Worm (Caenorhabditis elegans) whole organism, L4 larva: ENCODE measurements around the gene fbxa-60.
A peak's percentile ranks its signal among the peaks of the same experiment; 100 is the strongest.
"Not testable (repeated sequence)": the region's sequence is repeated elsewhere in the genome, so short reads cannot be mapped to it uniquely, and the experiment has no call there.

Experiments used
- F10B5.3 ChIP-seq: sonication (generic microtip); optimal IDR thresholded peaks from 2 replicates; lab custom pipeline; 2016; ENCODE audit warnings: mild to moderate bottlenecking, missing genetic modification characterization, missing compliant biosample characterization
- F44E2.7 ChIP-seq: fragments of 200-800 bp; sonication (Bioruptor generic); IDR thresholded peaks from 2 replicates; pipeline ENCODE4 v2.1.2; 2022; ENCODE audit warnings: missing genetic modification characterization, missing compliant biosample characterization
- F49E8.2 ChIP-seq: sonication (generic microtip); optimal IDR thresholded peaks from 2 replicates; lab custom pipeline; 2016; ENCODE audit warnings: missing compliant biosample characterization, mild to moderate bottlenecking, missing genetic modification characterization, borderline replicate concordance
- T20F7.1 ChIP-seq: fragments of 200-800 bp; sonication (Bioruptor generic); optimal IDR thresholded peaks from 2 replicates; lab custom pipeline; 2018; ENCODE audit warnings: mild to moderate bottlenecking, missing genetic modification characterization, missing compliant biosample characterization
- Y105C5A.15 ChIP-seq: fragments of 200-800 bp; sonication (Bioruptor generic); IDR thresholded peaks from 2 replicates; pipeline ENCODE4 v1.3.6; 2022; ENCODE audit warnings: missing genetic modification characterization, missing compliant biosample characterization
- ZK337.2 ChIP-seq: fragments of 200-800 bp; sonication (Bioruptor generic); IDR thresholded peaks from 2 replicates; pipeline ENCODE4 v1.3.6; 2022; ENCODE audit warnings: missing genetic modification reagents, missing genetic modification characterization, missing compliant biosample characterization
- ZK546.5 ChIP-seq, 2 experiments: sonication (generic microtip); optimal IDR thresholded peaks; 2 replicates each; lab custom pipeline; 2017; ENCODE audit warnings: missing biosample characterization in 2 of 2, missing genetic modification characterization in 2 of 2
- ceh-20 ChIP-seq: fragments of 200-800 bp; sonication (Bioruptor generic); IDR thresholded peaks from 2 replicates; pipeline ENCODE4 v1.3.6; 2022; ENCODE audit warnings: missing genetic modification reagents, missing genetic modification characterization, missing compliant biosample characterization
- ceh-28 ChIP-seq: fragments of 150-350 bp; optimal IDR thresholded peaks from 2 replicates; lab custom pipeline; 2014; ENCODE audit warnings: missing biosample characterization, missing genetic modification reagents, missing genetic modification characterization
- ceh-62 ChIP-seq: sonication (generic microtip); optimal IDR thresholded peaks from 2 replicates; lab custom pipeline; 2017; ENCODE audit warnings: missing biosample characterization, missing genetic modification characterization
- cey-2 ChIP-seq: sonication (generic microtip); optimal IDR thresholded peaks from 3 replicates; lab custom pipeline; 2017; ENCODE audit warnings: missing genetic modification characterization, mild to moderate bottlenecking, missing compliant biosample characterization, antibody characterized with exemption, borderline replicate concordance; ENCODE audit not compliant: insufficient read depth
- daf-16 ChIP-seq, 3 experiments: sonication (generic microtip); optimal IDR thresholded peaks; 2 replicates each; lab custom pipeline; 2016 to 2017; ENCODE audit warnings: missing genetic modification characterization in 3 of 3, missing genetic modification reagents in 3 of 3, mild to moderate bottlenecking in 2 of 3, missing compliant biosample characterization in 2 of 3, missing biosample characterization in 1 of 3, moderate library complexity in 1 of 3
- dmd-6 ChIP-seq: fragments of 200-800 bp; sonication (Bioruptor generic); IDR thresholded peaks from 2 replicates; pipeline ENCODE4 v1.3.6; 2022; ENCODE audit warnings: missing genetic modification reagents, missing genetic modification characterization, missing compliant biosample characterization
- dmd-8 ChIP-seq: fragments of 200-800 bp; sonication (Bioruptor generic); IDR thresholded peaks from 2 replicates; pipeline ENCODE4 v1.3.6; 2022; ENCODE audit warnings: missing genetic modification characterization, missing compliant biosample characterization
- dpl-1 ChIP-seq: fragments of 150-350 bp; optimal IDR thresholded peaks from 2 replicates; lab custom pipeline; 2014; ENCODE audit warnings: missing biosample characterization, missing genetic modification reagents, missing genetic modification characterization
- duxl-1 ChIP-seq: sonication (generic microtip); optimal IDR thresholded peaks from 2 replicates; lab custom pipeline; 2016; ENCODE audit warnings: mild to moderate bottlenecking, missing genetic modification characterization, moderate library complexity, missing compliant biosample characterization; ENCODE audit not compliant: poor library complexity
- dve-1 ChIP-seq: sonication (generic microtip); optimal IDR thresholded peaks from 2 replicates; lab custom pipeline; 2017; ENCODE audit warnings: antibody characterized with exemption, mild to moderate bottlenecking, missing genetic modification characterization, missing compliant biosample characterization; ENCODE audit not compliant: insufficient read depth
- fkh-10 ChIP-seq: fragments of 150-350 bp; optimal IDR thresholded peaks from 2 replicates; lab custom pipeline; 2014; ENCODE audit warnings: missing biosample characterization, missing genetic modification reagents, missing genetic modification characterization
- fos-1 ChIP-seq: fragments of 150-350 bp; optimal IDR thresholded peaks from 2 replicates; lab custom pipeline; 2014; ENCODE audit warnings: missing biosample characterization, missing genetic modification characterization
- hlh-11 ChIP-seq: fragments of 200-800 bp; sonication (Bioruptor generic); optimal IDR thresholded peaks from 2 replicates; lab custom pipeline; 2018; ENCODE audit warnings: mild to moderate bottlenecking, missing genetic modification characterization, missing compliant biosample characterization
- lin-13 ChIP-seq: fragments of 150-350 bp; optimal IDR thresholded peaks from 2 replicates; lab custom pipeline; 2014; ENCODE audit warnings: missing biosample characterization, missing genetic modification reagents, missing genetic modification characterization
- lin-15B ChIP-seq: fragments of 150-350 bp; sonication (generic microtip); optimal IDR thresholded peaks from 3 replicates; lab custom pipeline; 2014; ENCODE audit warnings: missing biosample characterization, missing genetic modification characterization
- lin-29 ChIP-seq: fragments of 200-800 bp; sonication (Bioruptor generic); IDR thresholded peaks from 2 replicates; pipeline ENCODE4 v1.3.6; 2022; ENCODE audit warnings: missing genetic modification reagents, missing genetic modification characterization, missing compliant biosample characterization
- lin-38 ChIP-seq: fragments of 200-800 bp; sonication (Bioruptor generic); IDR thresholded peaks from 2 replicates; pipeline ENCODE4 v1.3.6; 2022; ENCODE audit warnings: missing genetic modification reagents, missing genetic modification characterization, missing compliant biosample characterization
- lir-3 ChIP-seq: sonication (generic microtip); optimal IDR thresholded peaks from 2 replicates; lab custom pipeline; 2016; ENCODE audit warnings: mild to moderate bottlenecking, missing genetic modification characterization, missing compliant biosample characterization
- madf-5 ChIP-seq, 2 experiments: fragments of 200-800 bp; sonication (Bioruptor generic); IDR thresholded peaks; 2 replicates each; pipeline ENCODE4 v1.3.6; 2022; ENCODE audit warnings: missing compliant biosample characterization in 2 of 2, missing genetic modification characterization in 2 of 2
- mes-2 ChIP-seq: sonication (generic microtip); optimal IDR thresholded peaks from 2 replicates; lab custom pipeline; 2016; ENCODE audit warnings: missing genotype, mild to moderate bottlenecking, missing genetic modification characterization, missing compliant biosample characterization; ENCODE audit not compliant: poor library complexity, severe bottlenecking
- mxl-3 ChIP-seq: fragments of 200-800 bp; sonication (Bioruptor generic); optimal IDR thresholded peaks from 2 replicates; lab custom pipeline; 2018; ENCODE audit warnings: mild to moderate bottlenecking, missing genetic modification characterization, missing compliant biosample characterization
- nhr-10 ChIP-seq: fragments of 150-350 bp; optimal IDR thresholded peaks from 2 replicates; lab custom pipeline; 2014; ENCODE audit warnings: missing biosample characterization, missing genetic modification characterization
- nhr-102 ChIP-seq: sonication (generic microtip); optimal IDR thresholded peaks from 2 replicates; lab custom pipeline; 2016; ENCODE audit warnings: mild to moderate bottlenecking, missing genetic modification characterization, moderate library complexity, missing compliant biosample characterization
- nhr-28 ChIP-seq: fragments of 150-350 bp; optimal IDR thresholded peaks from 2 replicates; lab custom pipeline; 2014; ENCODE audit warnings: missing biosample characterization, missing genetic modification characterization
- nhr-48 ChIP-seq: sonication (generic microtip); optimal IDR thresholded peaks from 2 replicates; lab custom pipeline; 2016; ENCODE audit warnings: mild to moderate bottlenecking, missing genetic modification characterization, missing compliant biosample characterization
- nhr-76 ChIP-seq: fragments of 150-350 bp; optimal IDR thresholded peaks from 2 replicates; lab custom pipeline; 2014; ENCODE audit warnings: missing biosample characterization, missing genetic modification characterization
- nhr-77 ChIP-seq: fragments of 150-350 bp; optimal IDR thresholded peaks from 2 replicates; lab custom pipeline; 2014; ENCODE audit warnings: missing biosample characterization, missing genetic modification characterization
- pqm-1 ChIP-seq: sonication (generic microtip); optimal IDR thresholded peaks from 2 replicates; lab custom pipeline; 2017; ENCODE audit warnings: missing biosample characterization, missing genetic modification characterization
- set-16 ChIP-seq: fragments of 200-800 bp; sonication (Bioruptor generic); IDR thresholded peaks from 2 replicates; pipeline ENCODE4 v1.3.6; 2022; ENCODE audit warnings: missing genetic modification reagents, missing genetic modification characterization, missing compliant biosample characterization
- snpc-1.2 ChIP-seq: fragments of 200-800 bp; sonication (Bioruptor generic); IDR thresholded peaks from 2 replicates; pipeline ENCODE4 v1.3.6; 2022; ENCODE audit warnings: missing genetic modification reagents, missing genetic modification characterization, missing compliant biosample characterization
- spr-1 ChIP-seq: sonication (generic microtip); optimal IDR thresholded peaks from 2 replicates; lab custom pipeline; 2016; ENCODE audit warnings: mild to moderate bottlenecking, missing genetic modification characterization, missing compliant biosample characterization
- spr-3 ChIP-seq: fragments of 200-800 bp; sonication (Bioruptor generic); optimal IDR thresholded peaks from 2 replicates; lab custom pipeline; 2018; ENCODE audit warnings: mild to moderate bottlenecking, missing genetic modification characterization, missing compliant biosample characterization
- tag-97 ChIP-seq: fragments of 200-800 bp; sonication (Bioruptor generic); IDR thresholded peaks from 2 replicates; pipeline ENCODE4 v1.3.6; 2022; ENCODE audit warnings: missing genetic modification characterization, missing compliant biosample characterization
- tra-1 ChIP-seq: fragments of 200-800 bp; sonication (Bioruptor generic); IDR thresholded peaks from 2 replicates; pipeline ENCODE4 v1.3.6; 2022; ENCODE audit warnings: missing genetic modification reagents, missing genetic modification characterization, missing compliant biosample characterization
- unc-130 ChIP-seq: sonication (generic microtip); optimal IDR thresholded peaks from 2 replicates; lab custom pipeline; 2016; ENCODE audit warnings: missing genetic modification reagents, missing genetic modification characterization, missing compliant biosample characterization
- unc-62 ChIP-seq, 3 experiments: fragments of 150-350 bp in 1 of 3; sonication (generic microtip); optimal IDR thresholded peaks in 2 of 3; peaks in 1 of 3; 1 replicate in 1 of 3; 2 replicates in 2 of 3; lab custom pipeline; 2014 to 2017; ENCODE audit warnings: missing biosample characterization in 3 of 3, missing genetic modification characterization in 3 of 3, missing genetic modification reagents in 3 of 3, missing genotype in 1 of 3
- vab-7 ChIP-seq: fragments of 200-800 bp; sonication (Bioruptor generic); IDR thresholded peaks from 2 replicates; pipeline ENCODE4 v1.3.6; 2022; ENCODE audit warnings: missing genetic modification reagents, missing genetic modification characterization, missing compliant biosample characterization
- zip-11 ChIP-seq: fragments of 200-800 bp; sonication (Bioruptor generic); IDR thresholded peaks from 2 replicates; pipeline ENCODE4 v1.3.6; 2022; ENCODE audit warnings: missing genetic modification characterization, missing compliant biosample characterization
- zip-2 ChIP-seq: fragments of 150-350 bp; optimal IDR thresholded peaks from 2 replicates; lab custom pipeline; 2014; ENCODE audit warnings: missing biosample characterization, missing genetic modification characterization

Gene fbxa-60

ce11 chrIII:937961-938360 lies 8.1 kb downstream of the fbxa-60 start, which contains the start of gene fbxa-56:
Gene fbxa-56 (minus strand): TSS chrIII:938061.
- no peak for TF ChIP-seq nhr-102 (tag; lab: Kevin White, UChicago)
- no peak for TF ChIP-seq cey-2
- no peak for TF ChIP-seq F44E2.7 (GFP tag; lab: Robert Waterston, UW)
- TF ChIP-seq mxl-3 = no peak
- TF ChIP-seq nhr-48 (tag; lab: Kevin White, UChicago) = no peak
- no peak for TF ChIP-seq nhr-77
- TF ChIP-seq ceh-62 (tag; lab: Kevin White, UChicago) = no peak
- TF ChIP-seq snpc-1.2 (GFP tag; lab: Robert Waterston, UW) = no peak
- TF ChIP-seq T20F7.1 (GFP tag; lab: Kevin White, UChicago) = no peak

DNA sequence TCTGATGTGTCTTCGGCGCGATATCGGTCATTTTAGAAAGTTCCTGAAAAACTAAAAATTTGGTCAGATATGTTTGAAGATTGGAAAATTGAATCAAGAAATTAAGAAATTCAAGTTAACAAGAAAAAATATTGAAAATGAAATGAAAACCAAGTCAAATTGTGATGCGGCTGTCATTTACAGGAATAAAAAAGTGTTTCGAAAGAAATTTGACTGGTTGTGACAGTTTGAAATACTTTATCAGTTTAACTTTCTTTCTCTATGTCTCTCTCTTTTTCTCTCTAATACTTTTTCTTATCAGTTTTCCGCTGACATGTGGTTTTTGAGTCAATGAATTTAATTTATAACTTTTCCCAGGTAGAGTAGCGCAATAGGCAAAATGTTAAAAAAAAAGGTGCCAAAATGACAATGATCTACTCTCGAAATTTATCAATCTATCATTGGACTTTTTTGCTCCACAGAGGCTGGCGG lies 10.0 kb downstream of the fbxa-60 start, which contains the start of gene fbxa-55:
Gene fbxa-55 (minus strand): TSS at position 51 of the 471 bp plus-strand sequence.
- TF ChIP-seq vab-7 (GFP tag; lab: Robert Waterston, UW) = no peak
- peak; percentile 80 for TF ChIP-seq tra-1 (GFP tag; lab: Robert Waterston, UW)
- TF ChIP-seq unc-130 (GFP tag; lab: Kevin White, UChicago) = no peak
- TF ChIP-seq unc-62 (GFP tag; optimal IDR thresholded peaks at IDR 0.05 in 1 of 2; lab: Kevin White, UChicago) = peak in 1 of 2 experiments; percentile 6
- TF ChIP-seq unc-62 (tag; optimal IDR thresholded peaks at IDR 0.05; lab: Kevin White, UChicago) = no peak
- TF ChIP-seq zip-2 (tag; lab: Kevin White, UChicago) = no peak
- TF ChIP-seq hlh-11 = peak; percentile 75
- no peak for TF ChIP-seq spr-1
- TF ChIP-seq nhr-10 (tag; lab: Kevin White, UChicago) = no peak
- TF ChIP-seq tag-97 (GFP tag; lab: Robert Waterston, UW) = no peak
- TF ChIP-seq mes-2 (tag; lab: Kevin White, UChicago) = no peak
- TF ChIP-seq nhr-28 (tag; lab: Kevin White, UChicago) = peak; percentile 25
- no peak for TF ChIP-seq fkh-10 (GFP tag; lab: Kevin White, UChicago)
- TF ChIP-seq daf-16 (GFP tag; optimal IDR thresholded peaks at IDR 0.05; lab: Kevin White, UChicago) = no peak
- TF ChIP-seq daf-16 (tag; optimal IDR thresholded peaks at IDR 0.05; lab: Kevin White, UChicago) = peak; percentile 51
- TF ChIP-seq F49E8.2 (tag; lab: Kevin White, UChicago) = no peak
- TF ChIP-seq nhr-76 (tag; lab: Kevin White, UChicago) = no peak
- peak; percentile 43 for TF ChIP-seq pqm-1 (tag; lab: Kevin White, UChicago)
- peak; percentile 52 for TF ChIP-seq dve-1
- no peak for TF ChIP-seq fos-1
- TF ChIP-seq dmd-6 (GFP tag; lab: Robert Waterston, UW) = peak; percentile 92

- TF ChIP-seq spr-1 (peak; percentile 65), lir-3 (tag; lab: Kevin White, UChicago) (peak; percentile 69), F10B5.3 (tag; lab: Kevin White, UChicago) (peak; percentile 19), daf-16 (GFP tag; optimal IDR thresholded peaks at IDR 0.05; lab: Kevin White, UChicago) (peak in 1 of 2 experiments; percentile 57), nhr-48 (tag; lab: Kevin White, UChicago) (peak; percentile 28)
- not testable (repeated sequence) for TF ChIP-seq daf-16 (tag; optimal IDR thresholded peaks at IDR 0.05; lab: Kevin White, UChicago)
Observed at ce11 chrIII:931405-931804, 14.7 kb downstream of the fbxa-60 start.

DNA sequence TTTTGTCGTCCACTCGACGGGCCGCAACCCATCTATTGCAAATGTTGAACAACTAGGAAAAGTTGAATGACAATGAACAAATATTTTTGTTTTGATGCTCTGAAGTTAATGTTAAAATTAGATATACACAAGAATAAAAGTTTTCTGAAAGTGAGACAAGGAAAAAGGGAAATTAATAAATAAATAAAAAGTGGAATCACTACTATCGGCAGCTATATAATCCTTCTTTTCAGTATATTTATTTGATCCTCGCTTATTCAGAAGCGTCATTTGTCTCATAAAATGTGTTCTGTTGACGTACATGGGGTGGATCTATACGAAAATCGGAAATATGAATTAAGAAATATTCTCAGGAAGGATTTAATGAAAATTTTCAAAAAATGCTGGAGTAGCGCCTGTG lies 19.9 kb downstream of the fbxa-60 start, which contains the start of gene pef-1:
Gene pef-1 (minus strand): TSS at position 101 of the 400 bp plus-strand sequence.
- TF ChIP-seq lir-3 (tag; lab: Kevin White, UChicago) (no peak), lin-38 (GFP tag; lab: Robert Waterston, UW) (no peak), duxl-1 (no peak), ZK337.2 (no peak), ceh-20 (GFP tag; lab: Robert Waterston, UW) (no peak), dpl-1 (GFP tag; lab: Kevin White, UChicago) (no peak), madf-5 (GFP tag; IDR thresholded peaks at IDR 0.05; lab: Robert Waterston, UW) (no peak), zip-11 (GFP tag; lab: Robert Waterston, UW) (no peak), spr-3 (no peak), set-16 (GFP tag; lab: Robert Waterston, UW) (no peak), lin-29 (no peak), Y105C5A.15 (no peak), lin-15B (tag; lab: Kevin White, UChicago) (no peak), ZK546.5 (tag; optimal IDR thresholded peaks at IDR 0.05; lab: Kevin White, UChicago) (no peak), lin-13 (no peak), dmd-8 (no peak), nhr-76 (tag; lab: Kevin White, UChicago) (no peak), ceh-28 (no peak)
